Fruit fly (Drosophila melanogaster) whole organism, wandering third instar larva: ENCODE measurements around the gene Tsp33B.

Experiments used
- CG32264 ChIP-seq: fragments of 200-800 bp; sonication (Bioruptor generic); optimal IDR thresholded peaks from 2 replicates; lab custom pipeline; 2016; ENCODE audit warnings: missing biosample characterization, missing genetic modification characterization
- HLH106 ChIP-seq: fragments of 200-800 bp; optimal IDR thresholded peaks from 3 replicates; lab custom pipeline; 2019; ENCODE audit warnings: missing biosample characterization, mild to moderate bottlenecking, missing genetic modification characterization, moderate library complexity
- Mio ChIP-seq: sonication (Bioruptor generic); optimal IDR thresholded peaks from 2 replicates; lab custom pipeline; 2016; ENCODE audit warnings: missing biosample characterization, missing genetic modification characterization
- OdsH ChIP-seq: fragments of 200-800 bp; sonication (Bioruptor generic); optimal IDR thresholded peaks from 2 replicates; lab custom pipeline; 2016; ENCODE audit warnings: missing biosample characterization, mild to moderate bottlenecking, missing genetic modification characterization
- Vsx2 ChIP-seq: fragments of 200-300, 225-300 bp; sonication (Bioruptor generic); optimal IDR thresholded peaks from 2 replicates; lab custom pipeline; 2018; ENCODE audit warnings: missing biosample characterization, missing genetic modification characterization; ENCODE audit not compliant: partially characterized antibody
- dl ChIP-seq, 2 experiments: fragments of 175-275, 200-275 bp in 1 of 2; fragments of 200-275 bp in 1 of 2; sonication (Bioruptor generic); optimal IDR thresholded peaks; lab custom pipeline; 2018; ENCODE audit warnings: mild to moderate bottlenecking in 2 of 2, missing biosample characterization in 2 of 2, missing genetic modification characterization in 2 of 2, moderate library complexity in 2 of 2; ENCODE audit not compliant: partially characterized antibody in 2 of 2, insufficient read depth in 1 of 2
- dsf ChIP-seq: sonication (Bioruptor generic); optimal IDR thresholded peaks from 2 replicates; lab custom pipeline; 2016; ENCODE audit warnings: missing biosample characterization, missing genetic modification characterization, borderline replicate concordance
- foxo ChIP-seq, 2 experiments: fragments of 200-800 bp; sonication (Bioruptor generic); optimal IDR thresholded peaks; 2 replicates in 1 of 2; 3 replicates in 1 of 2; lab custom pipeline; 2016 to 2017; ENCODE audit warnings: missing biosample characterization in 2 of 2, missing genetic modification characterization in 2 of 2
- h ChIP-seq: fragments of 200-800 bp; sonication (Bioruptor generic); optimal IDR thresholded peaks from 3 replicates; lab custom pipeline; 2016; ENCODE audit warnings: missing biosample characterization, mild to moderate bottlenecking, missing genetic modification characterization
- jim ChIP-seq: fragments of 175-275, 200-325 bp; sonication (Bioruptor generic); optimal IDR thresholded peaks from 2 replicates; lab custom pipeline; 2016; ENCODE audit warnings: missing biosample characterization, mild to moderate bottlenecking, missing genetic modification characterization
- pan ChIP-seq: fragments of >200 bp; optimal IDR thresholded peaks from 2 replicates; lab custom pipeline; 2017
- psq ChIP-seq: fragments of 200-800 bp; sonication (Bioruptor generic); optimal IDR thresholded peaks from 3 replicates; lab custom pipeline; 2017; ENCODE audit warnings: missing biosample characterization, mild to moderate bottlenecking, missing genetic modification characterization, moderate library complexity
- usp ChIP-seq: fragments of >200 bp; optimal IDR thresholded peaks from 2 replicates; lab custom pipeline; 2017; ENCODE audit warnings: missing biosample characterization, missing genetic modification characterization
- woc ChIP-seq: sonication (Bioruptor generic); optimal IDR thresholded peaks from 2 replicates; lab custom pipeline; 2016; ENCODE audit warnings: missing biosample characterization, mild to moderate bottlenecking, missing genetic modification characterization

DNA sequence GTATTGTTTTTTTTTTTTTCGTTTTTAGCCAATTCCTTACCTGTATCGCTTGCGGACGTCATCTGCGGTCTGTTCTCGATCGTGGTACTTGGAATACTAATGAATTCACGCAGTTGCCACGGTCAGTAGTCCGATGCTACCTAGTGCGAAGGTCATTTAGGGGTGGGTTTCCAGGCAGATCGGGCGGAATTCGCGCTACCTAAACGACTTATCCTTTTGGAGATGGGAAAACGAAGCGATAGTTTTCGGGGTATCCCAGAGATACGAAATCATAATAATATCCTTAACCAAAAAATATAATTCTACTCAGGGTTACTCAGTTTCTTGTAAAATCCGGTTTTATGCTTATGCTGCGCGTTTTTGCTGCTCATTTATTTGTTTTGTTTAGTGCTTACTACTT, 1.8 kb upstream of the Tsp33B start, which contains the start of gene CG14937:
- TF ChIP-seq h (GFP tag; lab: Kevin White, UChicago) (no peak), dl (GFP tag; optimal IDR thresholded peaks at IDR 0.05; lab: Kevin White, UChicago; ENCODE audit: insufficient read depth in 1 of 2, partially characterized antibody in 2 of 2) (no peak), foxo (GFP tag; optimal IDR thresholded peaks at IDR 0.05; lab: Kevin White, UChicago) (no peak), OdsH (GFP tag; lab: Kevin White, UChicago) (no peak), usp (GFP tag; lab: Kevin White, UChicago) (no peak), jim (GFP tag; lab: Kevin White, UChicago) (no peak), CG32264 (no peak), woc (no peak), HLH106 (tag; lab: Kevin White, UChicago) (no peak), pan (lab: Kevin White, UChicago) (no peak), psq (GFP tag; lab: Kevin White, UChicago) (no peak), dsf (no peak), Vsx2 (no peak), Mio (GFP tag; lab: Kevin White, UChicago) (no peak)
